Fruit fly (Drosophila melanogaster) whole organism, embryonic: Measurements from ENCODE around the gene CG32813.

Source experiments
- ATbp ChIP-seq: fragments of 200-800 bp; sonication (Bioruptor generic); optimal IDR thresholded peaks from 2 replicates; lab custom pipeline; 2017; ENCODE audit warnings: missing biosample characterization, mild to moderate bottlenecking, missing genetic modification characterization, missing genetic modification reagents
- Atf3 ChIP-seq: fragments of 200-800 bp; sonication (Bioruptor generic); optimal IDR thresholded peaks from 3 replicates; lab custom pipeline; 2016; ENCODE audit warnings: missing biosample characterization, missing genetic modification characterization
- CG10462 ChIP-seq: fragments of 200-800 bp; sonication (Bioruptor generic); optimal IDR thresholded peaks from 2 replicates; lab custom pipeline; 2016; ENCODE audit warnings: missing biosample characterization, missing genetic modification characterization
- CG11723 ChIP-seq: fragments of 200-800 bp; sonication (Bioruptor generic); optimal IDR thresholded peaks from 2 replicates; lab custom pipeline; 2017; ENCODE audit warnings: missing biosample characterization, mild to moderate bottlenecking, missing genetic modification characterization
- CG12769 ChIP-seq: fragments of 200-800 bp; sonication (Bioruptor generic); optimal IDR thresholded peaks from 2 replicates; lab custom pipeline; 2019; ENCODE audit warnings: missing biosample characterization, mild to moderate bottlenecking, missing genetic modification characterization, moderate library complexity
- CG13424 ChIP-seq: fragments of 200-800 bp; sonication (Bioruptor generic); optimal IDR thresholded peaks from 2 replicates; lab custom pipeline; 2019; ENCODE audit warnings: missing biosample characterization, mild to moderate bottlenecking, missing genetic modification characterization, moderate library complexity
- CG13775 ChIP-seq: fragments of 200-800 bp; sonication (Bioruptor generic); optimal IDR thresholded peaks from 3 replicates; lab custom pipeline; 2017; ENCODE audit warnings: missing biosample characterization, mild to moderate bottlenecking, missing genetic modification characterization
- CG13894 ChIP-seq: fragments of 200-800 bp; sonication (Bioruptor generic); optimal IDR thresholded peaks from 3 replicates; lab custom pipeline; 2018; ENCODE audit warnings: missing biosample characterization, mild to moderate bottlenecking, missing genetic modification characterization, moderate library complexity
- CG15514 ChIP-seq: fragments of 200-800 bp; sonication (Bioruptor generic); optimal IDR thresholded peaks from 3 replicates; lab custom pipeline; 2017; ENCODE audit warnings: missing biosample characterization, missing genetic modification characterization, mild to moderate bottlenecking, moderate library complexity, missing genetic modification reagents
- CG15696 ChIP-seq: fragments of 200-800 bp; sonication (Bioruptor generic); optimal IDR thresholded peaks from 2 replicates; lab custom pipeline; 2019; ENCODE audit warnings: missing biosample characterization, mild to moderate bottlenecking, missing genetic modification characterization, moderate library complexity
- CG1603 ChIP-seq: fragments of 200-800 bp; sonication (Bioruptor generic); optimal IDR thresholded peaks from 2 replicates; lab custom pipeline; 2019; ENCODE audit warnings: missing biosample characterization, mild to moderate bottlenecking, missing genetic modification characterization, moderate library complexity
- CG2889 ChIP-seq: fragments of 200-800 bp; sonication (Bioruptor generic); IDR thresholded peaks from 3 replicates; pipeline ENCODE4 v1.3.6; 2022; ENCODE audit warnings: missing biosample characterization, missing genetic modification characterization
- CG3407 ChIP-seq: fragments of 200-800 bp; sonication (Bioruptor generic); optimal IDR thresholded peaks from 2 replicates; lab custom pipeline; 2018; ENCODE audit warnings: missing biosample characterization, mild to moderate bottlenecking, missing genetic modification characterization
- CG34376 ChIP-seq: fragments of 200-800 bp; sonication (Bioruptor generic); optimal IDR thresholded peaks from 2 replicates; lab custom pipeline; 2018; ENCODE audit warnings: missing biosample characterization, mild to moderate bottlenecking, missing genetic modification characterization
- CG34422 ChIP-seq: fragments of 200-800 bp; sonication (Bioruptor generic); IDR thresholded peaks from 3 replicates; pipeline ENCODE4 v1.3.6; 2022; ENCODE audit warnings: missing biosample characterization, missing genetic modification characterization
- CG3838 ChIP-seq: fragments of 200-800 bp; sonication (Bioruptor generic); optimal IDR thresholded peaks from 3 replicates; lab custom pipeline; 2016; ENCODE audit warnings: missing biosample characterization, missing genetic modification characterization
- CG6813 ChIP-seq: fragments of 200-800 bp; sonication (Bioruptor generic); optimal IDR thresholded peaks from 2 replicates; lab custom pipeline; 2017; ENCODE audit warnings: missing biosample characterization, missing genetic modification characterization, mild to moderate bottlenecking, moderate library complexity, missing genetic modification reagents
- CG8924 ChIP-seq: fragments of 200-800 bp; optimal IDR thresholded peaks from 3 replicates; lab custom pipeline; 2019; ENCODE audit warnings: missing biosample characterization, mild to moderate bottlenecking, missing genetic modification characterization, moderate library complexity
- Dfd ChIP-seq, 2 experiments: fragments of >200 bp; optimal IDR thresholded peaks; 2 replicates each; lab custom pipeline; 2017; ENCODE audit warnings: missing biosample characterization in 2 of 2, missing genetic modification characterization in 2 of 2
- HHEX ChIP-seq: fragments of 200-800 bp; sonication (Bioruptor generic); optimal IDR thresholded peaks from 3 replicates; lab custom pipeline; 2017; ENCODE audit warnings: missing biosample characterization, mild to moderate bottlenecking, missing genetic modification characterization, missing genetic modification reagents
- HmgZ ChIP-seq: fragments of 200-800 bp; sonication (Bioruptor generic); optimal IDR thresholded peaks from 2 replicates; lab custom pipeline; 2018; ENCODE audit warnings: missing biosample characterization, mild to moderate bottlenecking, missing genetic modification characterization
- Hr51 ChIP-seq, 2 experiments: fragments of 200-800 bp; sonication (Bioruptor generic); optimal IDR thresholded peaks; 2 replicates in 1 of 2; 3 replicates in 1 of 2; lab custom pipeline; 2016 to 2018; ENCODE audit warnings: missing biosample characterization in 2 of 2, missing genetic modification characterization in 2 of 2, mild to moderate bottlenecking in 1 of 2, moderate library complexity in 1 of 2
- Kr ChIP-seq: fragments of 200-800 bp; sonication (Bioruptor generic); optimal IDR thresholded peaks from 2 replicates; lab custom pipeline; 2017; ENCODE audit warnings: missing biosample characterization, mild to moderate bottlenecking, missing genetic modification characterization
- NfI ChIP-seq: fragments of 200-800 bp; sonication (Bioruptor generic); optimal IDR thresholded peaks from 3 replicates; lab custom pipeline; 2018; ENCODE audit warnings: missing biosample characterization, mild to moderate bottlenecking, missing genetic modification characterization, moderate library complexity
- Oaz ChIP-seq: fragments of 200-800 bp; sonication (Bioruptor generic); IDR thresholded peaks from 2 replicates; pipeline ENCODE4 v1.3.6; 2022; ENCODE audit warnings: missing biosample characterization, missing genetic modification characterization
- Pdp1 ChIP-seq, 2 experiments: fragments of 200-800 bp; sonication (Bioruptor generic); optimal IDR thresholded peaks; 3 replicates each; lab custom pipeline; 2016; ENCODE audit warnings: missing biosample characterization in 2 of 2, missing genetic modification characterization in 2 of 2, mild to moderate bottlenecking in 1 of 2, moderate library complexity in 1 of 2
- Sry-β ChIP-seq: fragments of 200-800 bp; sonication (Bioruptor generic); optimal IDR thresholded peaks from 2 replicates; lab custom pipeline; 2018; ENCODE audit warnings: missing biosample characterization, mild to moderate bottlenecking, missing genetic modification characterization, moderate library complexity
- ara ChIP-seq: fragments of 200-800 bp; sonication (Bioruptor generic); IDR thresholded peaks from 2 replicates; pipeline ENCODE4 v1.3.6; 2022; ENCODE audit warnings: missing biosample characterization, missing genetic modification characterization
- az2 ChIP-seq: fragments of 200-800 bp; sonication (Bioruptor generic); optimal IDR thresholded peaks from 3 replicates; lab custom pipeline; 2016; ENCODE audit warnings: missing biosample characterization, missing genetic modification characterization
- bsh ChIP-seq, 2 experiments: fragments of 200-800 bp; sonication (Bioruptor generic); optimal IDR thresholded peaks; 2 replicates each; lab custom pipeline; 2017 to 2018; ENCODE audit warnings: mild to moderate bottlenecking in 2 of 2, missing biosample characterization in 2 of 2, missing genetic modification characterization in 2 of 2, moderate library complexity in 1 of 2
- chinmo ChIP-seq: fragments of 200-800 bp; sonication (Bioruptor generic); IDR thresholded peaks from 4 replicates; pipeline ENCODE4 v1.3.6; 2022; ENCODE audit warnings: missing biosample characterization, missing genetic modification characterization; ENCODE audit not compliant: partially characterized antibody
- croc ChIP-seq: fragments of 200-800 bp; sonication (Bioruptor generic); conservative IDR thresholded peaks from 3 replicates; pipeline ENCODE4 v1.3.6; 2022; ENCODE audit warnings: missing biosample characterization, missing genetic modification characterization
- fd102C ChIP-seq: fragments of 200-800 bp; sonication (Bioruptor generic); optimal IDR thresholded peaks from 2 replicates; lab custom pipeline; 2018; ENCODE audit warnings: missing biosample characterization, mild to moderate bottlenecking, missing genetic modification characterization, moderate library complexity
- grn ChIP-seq: fragments of 200-800 bp; sonication (Bioruptor generic); optimal IDR thresholded peaks from 3 replicates; lab custom pipeline; 2017; ENCODE audit warnings: missing biosample characterization, missing genetic modification characterization
- knrl ChIP-seq: fragments of 200-800 bp; sonication (Bioruptor generic); IDR thresholded peaks from 3 replicates; pipeline ENCODE4 v1.3.6; 2022; ENCODE audit warnings: missing biosample characterization, missing genetic modification characterization; ENCODE audit not compliant: partially characterized antibody
- luna ChIP-seq: fragments of 200-800 bp; sonication (Bioruptor generic); optimal IDR thresholded peaks from 2 replicates; lab custom pipeline; 2016; ENCODE audit warnings: missing biosample characterization, missing genetic modification characterization
- mam ChIP-seq: fragments of 200-800 bp; sonication (Bioruptor generic); optimal IDR thresholded peaks from 3 replicates; lab custom pipeline; 2016; ENCODE audit warnings: missing biosample characterization, missing genetic modification characterization
- mld ChIP-seq: fragments of 200-800 bp; sonication (Bioruptor generic); IDR thresholded peaks from 3 replicates; pipeline ENCODE4 v1.3.6; 2022; ENCODE audit warnings: missing biosample characterization, missing genetic modification characterization; ENCODE audit not compliant: partially characterized antibody
- pfk ChIP-seq: fragments of 200-800 bp; sonication (Bioruptor generic); optimal IDR thresholded peaks from 2 replicates; lab custom pipeline; 2018; ENCODE audit warnings: missing biosample characterization, mild to moderate bottlenecking, missing genetic modification characterization, moderate library complexity
- run ChIP-seq: fragments of 200-800 bp; sonication (Bioruptor generic); optimal IDR thresholded peaks from 3 replicates; lab custom pipeline; 2018; ENCODE audit warnings: missing biosample characterization, mild to moderate bottlenecking, missing genetic modification characterization
- sc ChIP-seq, 3 experiments: fragments of >200 bp in 2 of 3; fragments of 200-800 bp in 1 of 3; sonication (Bioruptor generic) in 1 of 3; optimal IDR thresholded peaks; 2 replicates in 2 of 3; 3 replicates in 1 of 3; lab custom pipeline; 2017; ENCODE audit warnings: mild to moderate bottlenecking in 1 of 3, missing biosample characterization in 1 of 3, missing genetic modification characterization in 1 of 3, missing genetic modification reagents in 1 of 3
- sens ChIP-seq: fragments of 200-800 bp; sonication (Bioruptor generic); peaks from one replicate; lab custom pipeline; 2016; ENCODE audit warnings: missing biosample characterization, missing genetic modification characterization
- shn ChIP-seq: fragments of 200-800 bp; sonication (Bioruptor generic); optimal IDR thresholded peaks from 3 replicates; lab custom pipeline; 2016; ENCODE audit warnings: missing biosample characterization, missing genetic modification characterization
- sqz ChIP-seq: fragments of 200-800 bp; sonication (Bioruptor generic); optimal IDR thresholded peaks from 3 replicates; lab custom pipeline; 2018; ENCODE audit warnings: missing biosample characterization, mild to moderate bottlenecking, missing genetic modification characterization
- stc ChIP-seq: fragments of 200-800 bp; sonication (Bioruptor generic); IDR thresholded peaks from 2 replicates; pipeline ENCODE4 v1.3.6; 2022; ENCODE audit warnings: missing biosample characterization, missing genetic modification characterization
- vfl ChIP-seq: fragments of 200-800 bp; sonication (Bioruptor generic); optimal IDR thresholded peaks from 2 replicates; lab custom pipeline; 2016; ENCODE audit warnings: missing biosample characterization, missing genetic modification characterization
- wek ChIP-seq: fragments of 200-800 bp; sonication (Bioruptor generic); optimal IDR thresholded peaks from 3 replicates; lab custom pipeline; 2018; ENCODE audit warnings: missing biosample characterization, mild to moderate bottlenecking, missing genetic modification characterization, moderate library complexity
- zfh2 ChIP-seq: fragments of 200-800 bp; sonication (Bioruptor generic); optimal IDR thresholded peaks from 2 replicates; lab custom pipeline; 2016; ENCODE audit warnings: missing biosample characterization, missing genetic modification characterization

The CG32813 gene

dm6 chrX:1387149-1387752 is 6.5 kb downstream of the CG32813 start (continued):
- TF ChIP-seq wek = peak; percentile 42
- TF ChIP-seq CG8924 (tag; lab: Kevin White, UChicago) = no peak
- TF ChIP-seq Atf3 (GFP tag; lab: Kevin White, UChicago) = no peak
- TF ChIP-seq CG2889 (GFP tag; lab: Robert Waterston, UW) = no peak
- TF ChIP-seq sc (optimal IDR thresholded peaks at IDR 0.05; lab: Kevin White, UChicago) = no peak
- TF ChIP-seq sc (GFP tag; optimal IDR thresholded peaks at IDR 0.05; lab: Kevin White, UChicago) = peak; percentile 18
- TF ChIP-seq CG3407 (GFP tag; lab: Kevin White, UChicago) = peak; percentile 35
- no peak for TF ChIP-seq sqz (GFP tag; lab: Kevin White, UChicago)
- peak; percentile 5 for TF ChIP-seq NfI (GFP tag; lab: Kevin White, UChicago)
- TF ChIP-seq sens (GFP tag; lab: Kevin White, UChicago) = peak; percentile 81
- peak; percentile 28 for TF ChIP-seq CG11723 (GFP tag; lab: Kevin White, UChicago)
- no peak for TF ChIP-seq fd102C (GFP tag; lab: Kevin White, UChicago)
- no peak for TF ChIP-seq Kr (GFP tag; lab: Kevin White, UChicago)
- TF ChIP-seq CG15696 (tag; lab: Kevin White, UChicago) = peak; percentile 2
- no peak for TF ChIP-seq CG13894 (tag; lab: Kevin White, UChicago)
- TF ChIP-seq run = peak; percentile 0
- TF ChIP-seq knrl (GFP tag; lab: Robert Waterston, UW) = no peak
- TF ChIP-seq Sry-β (GFP tag; lab: Kevin White, UChicago) = peak; percentile 15
- TF ChIP-seq CG10462 = no peak
- no peak for TF ChIP-seq Dfd (GFP tag; optimal IDR thresholded peaks at IDR 0.05; lab: Kevin White, UChicago)
- TF ChIP-seq chinmo (GFP tag; lab: Robert Waterston, UW) = 0 out of 4 replicates have a peak, but pooled peaks have one; percentile 11
- peak; percentile 55 for TF ChIP-seq pfk (GFP tag; lab: Kevin White, UChicago)
- TF ChIP-seq CG12769 (tag; lab: Kevin White, UChicago) = peak; percentile 32
- TF ChIP-seq CG1603 (tag; lab: Kevin White, UChicago) = peak; percentile 15
- peak; percentile 33 for TF ChIP-seq CG15514
- peak; percentile 32 for TF ChIP-seq CG34376
- TF ChIP-seq shn (GFP tag; lab: Kevin White, UChicago) = no peak
- TF ChIP-seq Hr51 (GFP tag; optimal IDR thresholded peaks at IDR 0.05; lab: Kevin White, UChicago) = no peak
- no peak for TF ChIP-seq mld
- no peak for TF ChIP-seq CG34422 (GFP tag; lab: Robert Waterston, UW)
- TF ChIP-seq bsh (GFP tag; optimal IDR thresholded peaks at IDR 0.05; lab: Kevin White, UChicago) = peak in 1 of 2 experiments; percentile 2
- TF ChIP-seq grn (GFP tag; lab: Kevin White, UChicago) = peak; percentile 91
- TF ChIP-seq az2 (GFP tag; lab: Kevin White, UChicago) = no peak
- no peak for TF ChIP-seq CG3838 (GFP tag; lab: Kevin White, UChicago)
- peak; percentile 7 for TF ChIP-seq CG6813 (GFP tag; lab: Kevin White, UChicago)
- peak; percentile 6 for TF ChIP-seq CG13424 (tag; lab: Kevin White, UChicago)
- TF ChIP-seq HHEX = peak; percentile 33
- TF ChIP-seq luna = no peak
- TF ChIP-seq ara (GFP tag; lab: Robert Waterston, UW) = no peak
- TF ChIP-seq zfh2 (GFP tag; lab: Kevin White, UChicago) = no peak
- TF ChIP-seq Pdp1 (GFP tag; optimal IDR thresholded peaks at IDR 0.05; lab: Kevin White, UChicago) = peak in 1 of 2 experiments; percentile 22
- no peak for TF ChIP-seq CG13775 (GFP tag; lab: Kevin White, UChicago)
- no peak for TF ChIP-seq croc (GFP tag; lab: Robert Waterston, UW)
- no peak for TF ChIP-seq vfl (GFP tag; lab: Kevin White, UChicago)
- peak; percentile 53 for TF ChIP-seq ATbp (GFP tag; lab: Kevin White, UChicago)
- no peak for TF ChIP-seq Oaz
- TF ChIP-seq stc (GFP tag; lab: Robert Waterston, UW) = 0 out of 2 replicates have a peak, but pooled peaks have one; percentile 19
- no peak for TF ChIP-seq mam
- TF ChIP-seq HmgZ (tag; lab: Kevin White, UChicago) = peak; percentile 28
